Worm (Caenorhabditis elegans) whole organism, young adult: Measurements from ENCODE around the gene F25B5.5.

Source experiments
- B0019.2 ChIP-seq: fragments of 200-800 bp; sonication (Bioruptor generic); conservative IDR thresholded peaks from 2 replicates; pipeline ENCODE4 v1.3.6; 2022; ENCODE audit warnings: missing genetic modification reagents, missing genetic modification characterization, missing compliant biosample characterization
- C06A6.2 ChIP-seq: fragments of 200-800 bp; sonication (Bioruptor generic); conservative IDR thresholded peaks from 2 replicates; pipeline ENCODE4 v1.3.6; 2022; ENCODE audit warnings: missing genetic modification characterization, missing compliant biosample characterization
- F10E7.11 ChIP-seq: sonication (generic microtip); optimal IDR thresholded peaks from 2 replicates; lab custom pipeline; 2017; ENCODE audit warnings: mild to moderate bottlenecking, missing genetic modification characterization, moderate library complexity, missing compliant biosample characterization
- F23B12.7 ChIP-seq: sonication (generic microtip); optimal IDR thresholded peaks from 2 replicates; lab custom pipeline; 2017; ENCODE audit warnings: missing genetic modification characterization, mild to moderate bottlenecking, missing compliant biosample characterization, antibody characterized with exemption, moderate library complexity; ENCODE audit not compliant: insufficient read depth
- F49E8.2 ChIP-seq: sonication (generic microtip); optimal IDR thresholded peaks from 3 replicates; lab custom pipeline; 2017; ENCODE audit warnings: missing genetic modification characterization, mild to moderate bottlenecking, missing compliant biosample characterization, antibody characterized with exemption, moderate library complexity; ENCODE audit not compliant: insufficient read depth
- K11D2.4 ChIP-seq: fragments of 200-800 bp; sonication (Bioruptor generic); IDR thresholded peaks from 2 replicates; pipeline ENCODE4 v1.3.6; 2022; ENCODE audit warnings: missing genetic modification reagents, missing genetic modification characterization, missing compliant biosample characterization
- T26A5.8 ChIP-seq: sonication (generic microtip); optimal IDR thresholded peaks from 2 replicates; lab custom pipeline; 2016; ENCODE audit warnings: missing genetic modification characterization, missing compliant biosample characterization
- Y56A3A.18 ChIP-seq: fragments of 200-800 bp; sonication (Bioruptor generic); IDR thresholded peaks from 2 replicates; pipeline ENCODE4 v1.3.6; 2022; ENCODE audit warnings: missing genetic modification reagents, missing genetic modification characterization, missing compliant biosample characterization
- atf-7 ChIP-seq: sonication (generic microtip); optimal IDR thresholded peaks from 2 replicates; lab custom pipeline; 2017; ENCODE audit warnings: mild to moderate bottlenecking, missing genetic modification characterization, missing compliant biosample characterization
- attf-5 ChIP-seq: fragments of 200-800 bp; sonication (Bioruptor generic); optimal IDR thresholded peaks from 2 replicates; lab custom pipeline; 2018; ENCODE audit warnings: mild to moderate bottlenecking, missing genetic modification characterization, missing compliant biosample characterization
- cebp-1 ChIP-seq, 2 experiments: fragments of 200-800 bp in 1 of 2; sonication (Bioruptor generic) in 1 of 2; sonication (generic microtip) in 1 of 2; IDR thresholded peaks in 1 of 2; optimal IDR thresholded peaks in 1 of 2; 2 replicates each; pipeline versions ENCODE4 v1.3.6 to Lab custom; 2017 to 2022; ENCODE audit warnings: missing compliant biosample characterization in 2 of 2, missing genetic modification characterization in 2 of 2, mild to moderate bottlenecking in 1 of 2, missing genetic modification reagents in 1 of 2, moderate library complexity in 1 of 2
- ceh-79 ChIP-seq: sonication (generic microtip); optimal IDR thresholded peaks from 2 replicates; lab custom pipeline; 2017; ENCODE audit warnings: mild to moderate bottlenecking, missing genetic modification characterization, missing compliant biosample characterization
- chd-7 ChIP-seq: sonication (generic microtip); optimal IDR thresholded peaks from 2 replicates; lab custom pipeline; 2016; ENCODE audit warnings: mild to moderate bottlenecking, missing genetic modification characterization, moderate library complexity, missing compliant biosample characterization
- die-1 ChIP-seq: sonication (generic microtip); optimal IDR thresholded peaks from 2 replicates; lab custom pipeline; 2016; ENCODE audit warnings: missing genotype, mild to moderate bottlenecking, missing genetic modification characterization, missing compliant biosample characterization
- gei-17 ChIP-seq: fragments of 200-800 bp; sonication (Bioruptor generic); optimal IDR thresholded peaks from 2 replicates; lab custom pipeline; 2018; ENCODE audit warnings: mild to moderate bottlenecking, missing genetic modification characterization, missing compliant biosample characterization
- hlh-12 ChIP-seq: sonication (generic microtip); optimal IDR thresholded peaks from 2 replicates; lab custom pipeline; 2016; ENCODE audit warnings: missing genetic modification characterization, missing compliant biosample characterization
- hsf-1 ChIP-seq: fragments of 200-800 bp; sonication (Bioruptor generic); IDR thresholded peaks from 2 replicates; pipeline ENCODE4 v1.3.6; 2022; ENCODE audit warnings: missing genetic modification reagents, missing genetic modification characterization, missing compliant biosample characterization
- lag-1 ChIP-seq: fragments of 200-800 bp; sonication (Bioruptor generic); IDR thresholded peaks from 2 replicates; pipeline ENCODE4 v1.3.6; 2022; ENCODE audit warnings: missing genetic modification reagents, missing genetic modification characterization, missing compliant biosample characterization
- lin-40 ChIP-seq: sonication (generic microtip); optimal IDR thresholded peaks from 2 replicates; lab custom pipeline; 2016; ENCODE audit warnings: missing genetic modification characterization, mild to moderate bottlenecking, missing compliant biosample characterization, missing genotype, missing genetic modification reagents
- madf-3 ChIP-seq: fragments of 200-800 bp; sonication (Bioruptor generic); IDR thresholded peaks from 2 replicates; pipeline ENCODE4 v1.3.6; 2022; ENCODE audit warnings: missing genetic modification reagents, missing genetic modification characterization, missing compliant biosample characterization
- madf-6 ChIP-seq: fragments of 200-800 bp; sonication (Bioruptor generic); IDR thresholded peaks from 2 replicates; pipeline ENCODE4 v1.3.6; 2022; ENCODE audit warnings: missing genetic modification reagents, missing genetic modification characterization, missing compliant biosample characterization
- mcd-1 ChIP-seq: fragments of 200-800 bp; sonication (Bioruptor generic); IDR thresholded peaks from 2 replicates; pipeline ENCODE4 v1.3.6; 2022; ENCODE audit warnings: missing genetic modification reagents, missing genetic modification characterization, missing compliant biosample characterization
- mes-4 ChIP-seq: sonication (generic microtip); optimal IDR thresholded peaks from 2 replicates; lab custom pipeline; 2016; ENCODE audit warnings: missing genotype, missing genetic modification characterization, missing compliant biosample characterization
- mxl-1 ChIP-seq: sonication (generic microtip); optimal IDR thresholded peaks from 2 replicates; lab custom pipeline; 2016; ENCODE audit warnings: missing genetic modification characterization, missing compliant biosample characterization
- nfyb-1 ChIP-seq: fragments of 200-800 bp; sonication (Bioruptor generic); IDR thresholded peaks from 2 replicates; pipeline ENCODE4 v1.3.6; 2022; ENCODE audit warnings: missing genetic modification reagents, missing genetic modification characterization, missing compliant biosample characterization
- nhr-27 ChIP-seq: fragments of 200-800 bp; sonication (Bioruptor generic); optimal IDR thresholded peaks from 2 replicates; lab custom pipeline; 2018; ENCODE audit warnings: mild to moderate bottlenecking, missing genetic modification characterization, moderate library complexity, missing compliant biosample characterization
- nhr-90 ChIP-seq: sonication (generic microtip); optimal IDR thresholded peaks from 2 replicates; lab custom pipeline; 2016; ENCODE audit warnings: missing genotype, mild to moderate bottlenecking, missing genetic modification characterization, missing compliant biosample characterization
- snpc-3.4 ChIP-seq: sonication (generic microtip); optimal IDR thresholded peaks from 2 replicates; lab custom pipeline; 2017; ENCODE audit warnings: missing genetic modification characterization, mild to moderate bottlenecking, missing compliant biosample characterization, antibody characterized with exemption, moderate library complexity, missing genotype, missing genetic modification reagents
- snpc-4 ChIP-seq, 5 experiments: fragments of 150-350 bp in 1 of 5; sonication (generic microtip) in 4 of 5; optimal IDR thresholded peaks; 2 replicates each; lab custom pipeline; 2014 to 2018; ENCODE audit warnings: missing genetic modification characterization in 5 of 5, missing biosample characterization in 3 of 5, antibody characterized with exemption in 2 of 5, mild to moderate bottlenecking in 2 of 5, missing compliant biosample characterization in 2 of 5, missing genotype in 2 of 5, moderate library complexity in 2 of 5, missing genetic modification reagents in 1 of 5
- somi-1 ChIP-seq: fragments of 200-800 bp; sonication (Bioruptor generic); optimal IDR thresholded peaks from 2 replicates; lab custom pipeline; 2018; ENCODE audit warnings: mild to moderate bottlenecking, missing genetic modification characterization, missing compliant biosample characterization
- sptf-2 ChIP-seq: fragments of 200-800 bp; sonication (Bioruptor generic); optimal IDR thresholded peaks from 2 replicates; lab custom pipeline; 2018; ENCODE audit warnings: mild to moderate bottlenecking, missing genetic modification characterization, missing compliant biosample characterization
- unc-130 ChIP-seq: sonication (generic microtip); optimal IDR thresholded peaks from 2 replicates; lab custom pipeline; 2016; ENCODE audit warnings: missing genetic modification reagents, missing genetic modification characterization, missing compliant biosample characterization
- xnd-1 ChIP-seq: sonication (generic microtip); optimal IDR thresholded peaks from 2 replicates; lab custom pipeline; 2016; ENCODE audit warnings: missing genotype, missing genetic modification reagents, missing genetic modification characterization, missing compliant biosample characterization
- ztf-18 ChIP-seq: sonication (generic microtip); optimal IDR thresholded peaks from 2 replicates; lab custom pipeline; 2016; ENCODE audit warnings: missing genotype, mild to moderate bottlenecking, missing genetic modification characterization, missing compliant biosample characterization
- ztf-22 ChIP-seq: fragments of 200-800 bp; sonication (Bioruptor generic); optimal IDR thresholded peaks from 2 replicates; lab custom pipeline; 2018; ENCODE audit warnings: mild to moderate bottlenecking, missing genetic modification characterization, moderate library complexity, missing compliant biosample characterization
- ztf-26 ChIP-seq: sonication (generic microtip); optimal IDR thresholded peaks from 2 replicates; lab custom pipeline; 2017; ENCODE audit warnings: missing genetic modification characterization, missing compliant biosample characterization
- ztf-3 ChIP-seq: fragments of 200-800 bp; sonication (Bioruptor generic); optimal IDR thresholded peaks from 2 replicates; lab custom pipeline; 2018; ENCODE audit warnings: mild to moderate bottlenecking, missing genetic modification characterization, missing compliant biosample characterization

The F25B5.5 gene

DNA sequence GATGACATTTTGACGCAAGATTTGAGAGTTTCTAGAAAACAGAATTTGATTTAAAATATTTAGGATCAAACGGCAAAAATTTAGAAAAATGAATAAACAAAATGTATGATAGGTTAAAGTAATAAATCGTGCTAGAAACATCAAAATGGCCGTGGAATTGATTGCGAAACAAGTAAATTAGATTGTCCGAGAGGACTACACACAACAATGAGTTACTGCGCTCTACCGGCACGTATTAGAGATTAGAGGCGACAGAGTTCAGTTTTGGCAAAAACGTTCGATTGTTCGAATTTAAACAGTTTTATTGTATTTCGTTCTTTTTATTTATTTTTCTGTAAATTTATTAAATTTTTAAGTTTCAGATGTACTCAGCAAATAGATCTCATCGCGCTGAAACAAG, 20.2 kb downstream of the F25B5.5 start, which contains the start of the genes dnc-2 and bcl-7 (continued):
- peak; percentile 82 for TF ChIP-seq mcd-1 (GFP tag; lab: Robert Waterston, UW)
- TF ChIP-seq snpc-4 (GFP tag; optimal IDR thresholded peaks at IDR 0.05; lab: Kevin White, UChicago), result no peak
- TF ChIP-seq snpc-4 (tag; optimal IDR thresholded peaks at IDR 0.05; lab: Kevin White, UChicago), result peak in 1 of 4 experiments; percentile 37
- TF ChIP-seq madf-6, result peak; percentile 60; the same call in 1 of the 2 replicates
- no peak for TF ChIP-seq lag-1

DNA sequence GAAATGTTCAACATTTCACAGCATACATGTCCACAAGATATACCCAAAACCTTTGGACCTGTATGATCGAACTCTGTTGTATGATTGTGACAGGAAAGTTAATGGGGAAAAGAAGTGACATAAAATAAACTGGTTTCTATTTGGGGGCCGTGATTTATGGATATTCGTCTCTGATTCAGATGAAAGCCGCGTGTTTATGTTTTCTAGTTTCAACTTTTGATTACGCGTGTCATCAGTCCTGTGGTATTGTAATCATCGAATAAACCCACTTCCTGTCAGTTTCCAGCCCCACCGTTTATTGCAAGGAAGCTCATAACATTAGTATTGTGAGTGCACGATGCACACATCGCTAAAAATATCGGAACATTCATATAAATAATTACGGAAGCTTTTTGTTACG, 23.7 kb downstream of the F25B5.5 start:
- no peak for TF ChIP-seq T26A5.8
- no peak for TF ChIP-seq nhr-27 (tag; lab: Kevin White, UChicago)
- TF ChIP-seq snpc-3.4, result no peak
- no peak for TF ChIP-seq attf-5 (GFP tag; lab: Kevin White, UChicago)
- TF ChIP-seq ceh-79 (tag; lab: Kevin White, UChicago), result no peak
- no peak for TF ChIP-seq ztf-3 (GFP tag; lab: Kevin White, UChicago)
- no peak for TF ChIP-seq ztf-18 (tag; lab: Kevin White, UChicago)
- no peak for TF ChIP-seq unc-130 (GFP tag; lab: Kevin White, UChicago)
- no peak for TF ChIP-seq hlh-12 (tag; lab: Kevin White, UChicago)
- TF ChIP-seq gei-17 (GFP tag; lab: Kevin White, UChicago), result no peak
- no peak for TF ChIP-seq mxl-1
- TF ChIP-seq F23B12.7 (tag; lab: Kevin White, UChicago), result no peak
- TF ChIP-seq madf-3, result no peak
- TF ChIP-seq B0019.2 (GFP tag; lab: Robert Waterston, UW), result no peak
- no peak for TF ChIP-seq mes-4
- no peak for TF ChIP-seq F49E8.2 (tag; lab: Kevin White, UChicago)
- no peak for TF ChIP-seq sptf-2
- no peak for TF ChIP-seq nhr-90 (tag; lab: Kevin White, UChicago)

DNA sequence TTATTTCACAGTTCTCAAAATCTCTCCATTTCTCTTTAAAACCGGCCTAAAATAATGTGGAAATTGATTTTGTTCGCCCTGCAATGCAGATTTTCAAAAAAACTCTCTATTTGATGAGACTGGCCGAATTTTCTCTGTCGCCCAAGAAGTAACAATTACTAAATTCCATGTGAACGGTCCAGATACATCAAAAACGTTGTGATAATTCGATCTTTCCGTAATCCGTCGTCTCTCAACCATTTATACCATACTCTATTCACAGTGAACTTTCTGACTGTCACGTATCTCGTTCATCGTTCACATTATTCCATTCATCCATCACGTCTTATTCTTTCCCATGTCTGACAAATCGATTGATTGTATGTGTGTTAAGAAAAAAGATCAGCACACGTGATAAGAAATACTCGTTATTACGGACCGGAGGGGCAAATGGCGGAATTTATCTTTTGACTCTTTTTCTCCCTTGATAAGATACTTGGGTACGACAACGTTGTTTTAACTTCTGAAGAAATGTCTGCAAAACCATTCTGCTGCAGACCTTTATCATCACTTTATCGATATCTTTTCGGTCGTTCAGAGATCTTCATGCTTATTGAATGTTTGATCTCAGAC, 24.8 kb downstream of the F25B5.5 start:
- TF ChIP-seq ztf-26 (tag; lab: Kevin White, UChicago) (peak; percentile 36), lin-40 (peak; percentile 0), somi-1 (GFP tag; lab: Kevin White, UChicago) (peak; percentile 6), Y56A3A.18 (GFP tag; lab: Robert Waterston, UW) (no peak), ztf-22 (GFP tag; lab: Kevin White, UChicago) (no peak)

DNA sequence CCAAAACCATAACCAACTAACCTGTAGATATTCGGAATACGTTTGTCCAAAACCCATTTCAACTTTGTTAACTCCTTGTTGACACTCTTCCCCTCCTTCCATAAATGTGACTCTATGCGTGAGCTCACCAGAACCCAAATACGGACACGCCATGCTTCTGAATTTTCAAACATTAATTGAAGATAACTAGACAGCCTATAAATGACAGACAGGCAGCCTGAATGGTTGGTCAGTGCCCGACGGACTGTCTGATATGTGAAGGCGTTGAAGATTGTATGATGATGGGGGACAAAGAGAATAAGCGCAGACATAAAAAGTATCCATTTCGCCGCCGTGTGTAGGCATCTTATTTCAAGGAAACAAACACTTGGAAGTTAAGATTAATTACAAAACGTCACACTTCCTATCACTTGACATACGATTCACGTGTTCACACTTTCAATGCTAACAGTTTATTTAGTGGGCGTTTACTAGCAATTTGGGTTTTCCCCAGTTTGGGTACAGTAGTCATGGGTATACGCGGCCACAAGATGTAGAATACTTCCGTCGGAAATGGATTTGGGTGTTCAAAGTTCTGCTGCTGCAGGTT, 26.0 kb downstream of the F25B5.5 start, which contains the start of the genes tdo-2 and C28H8.2:
TSS of gene tdo-2 (minus strand) at position 157 of the 589 bp plus-strand sequence.
TSS of gene C28H8.2 (plus strand) at position 524 of the 589 bp plus-strand sequence.
- TF ChIP-seq cebp-1 (GFP tag; IDR thresholded peaks at IDR 0.05; lab: Robert Waterston, UW) (no peak), cebp-1 (tag; optimal IDR thresholded peaks at IDR 0.05; lab: Kevin White, UChicago) (peak; percentile 36), xnd-1 (no peak), snpc-3.4 (no peak), lin-40 (peak; percentile 43), ztf-26 (tag; lab: Kevin White, UChicago) (peak; percentile 77), hsf-1 (GFP tag; lab: Robert Waterston, UW) (0 out of 2 replicates have a peak, but pooled peaks have one; percentile 26), die-1 (tag; lab: Kevin White, UChicago) (peak; percentile 39), chd-7 (tag; lab: Kevin White, UChicago) (peak; percentile 16), C06A6.2 (GFP tag; lab: Robert Waterston, UW) (peak; percentile 71; the same call in 1 of the 2 replicates), mcd-1 (GFP tag; lab: Robert Waterston, UW) (peak; percentile 8; the same call in 1 of the 2 replicates), ztf-18 (tag; lab: Kevin White, UChicago) (no peak), F10E7.11 (tag; lab: Kevin White, UChicago) (no peak), nfyb-1 (GFP tag; lab: Robert Waterston, UW) (0 out of 2 replicates have a peak, but pooled peaks have one; percentile 13), atf-7 (tag; lab: Kevin White, UChicago) (peak; percentile 19), somi-1 (GFP tag; lab: Kevin White, UChicago) (peak; percentile 66), K11D2.4 (GFP tag; lab: Robert Waterston, UW) (peak; percentile 58; the same call in 1 of the 2 replicates)
- TF ChIP-seq, all 124 proteins: peak for 12
